Fruit fly (Drosophila melanogaster) whole organism, embryonic: Measurements from ENCODE around the gene zfh2.

Source experiments
- CG15514 ChIP-seq: fragments of 200-800 bp; sonication (Bioruptor generic); optimal IDR thresholded peaks from 3 replicates; lab custom pipeline; 2017; ENCODE audit warnings: missing biosample characterization, missing genetic modification characterization, mild to moderate bottlenecking, moderate library complexity, missing genetic modification reagents
- NC2α ChIP-seq: fragments of 200-800 bp; sonication (Bioruptor generic); optimal IDR thresholded peaks from 2 replicates; lab custom pipeline; 2016; ENCODE audit warnings: missing biosample characterization, missing genetic modification characterization
- dan ChIP-seq: fragments of 200-800 bp; sonication (Bioruptor generic); IDR thresholded peaks from 2 replicates; pipeline ENCODE4 v1.3.6; 2022; ENCODE audit warnings: missing biosample characterization, missing genetic modification characterization
- kni ChIP-seq: fragments of 200-800 bp; sonication (Bioruptor generic); optimal IDR thresholded peaks from 3 replicates; lab custom pipeline; 2017; ENCODE audit warnings: mild to moderate bottlenecking, missing biosample characterization, missing genetic modification reagents, missing genetic modification characterization

DNA sequence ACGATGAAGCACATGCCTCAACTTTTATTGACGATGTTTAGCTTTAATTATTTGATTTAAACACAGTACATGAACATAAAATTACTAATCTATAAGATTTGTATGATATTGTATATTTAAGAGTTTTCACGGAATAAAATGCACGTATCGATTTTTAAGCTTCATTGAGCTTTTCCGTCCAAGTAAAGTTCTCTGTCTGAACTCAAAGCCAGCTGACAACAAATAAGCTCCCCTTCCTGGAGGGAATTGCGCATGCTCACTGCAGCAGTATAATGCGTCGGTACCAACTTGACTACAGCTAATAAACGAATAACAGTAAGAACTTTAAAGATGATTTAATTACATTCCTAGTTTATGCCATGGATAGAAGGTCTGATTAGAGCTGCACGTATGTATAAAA lies 18.0 kb upstream of the zfh2 start:
- no peak for TF ChIP-seq NC2α (GFP tag; lab: Kevin White, UChicago)
- TF ChIP-seq CG15514 (GFP tag; lab: Kevin White, UChicago): no peak
- no peak for TF ChIP-seq kni
- TF ChIP-seq dan: no peak
